Fruit fly (Drosophila melanogaster) whole organism, wandering third instar larva: ENCODE data around the gene trx.

Experiments used
- Dfd ChIP-seq: fragments of >200 bp; optimal IDR thresholded peaks from 2 replicates; lab custom pipeline; 2017; ENCODE audit warnings: missing biosample characterization, missing genetic modification characterization
- dmrt93B ChIP-seq: fragments of 200-800 bp; sonication (Bioruptor generic); optimal IDR thresholded peaks from 2 replicates; lab custom pipeline; 2018; ENCODE audit warnings: missing biosample characterization, mild to moderate bottlenecking, missing genetic modification characterization

dm6 chr3R:14315912-14316444 is 29.3 kb upstream of the trx start, which contains the start of gene Set8:
- no peak for TF ChIP-seq Dfd (GFP tag; lab: Kevin White, UChicago)
- no peak for TF ChIP-seq dmrt93B (GFP tag; lab: Kevin White, UChicago)
